Worm (Caenorhabditis elegans) whole organism, L4 larva: ENCODE measurements around the gene F48E8.2.

Experiments used
- F10B5.3 ChIP-seq: sonication (generic microtip); optimal IDR thresholded peaks from 2 replicates; lab custom pipeline; 2016; ENCODE audit warnings: mild to moderate bottlenecking, missing genetic modification characterization, missing compliant biosample characterization
- T20F7.1 ChIP-seq: fragments of 200-800 bp; sonication (Bioruptor generic); optimal IDR thresholded peaks from 2 replicates; lab custom pipeline; 2018; ENCODE audit warnings: mild to moderate bottlenecking, missing genetic modification characterization, missing compliant biosample characterization
- ZK546.5 ChIP-seq, 2 experiments: sonication (generic microtip); optimal IDR thresholded peaks; 2 replicates each; lab custom pipeline; 2017; ENCODE audit warnings: missing biosample characterization in 2 of 2, missing genetic modification characterization in 2 of 2
- arid-1 ChIP-seq: fragments of 200-800 bp; sonication (Bioruptor generic); conservative IDR thresholded peaks from 2 replicates; pipeline ENCODE4 v1.3.6; 2022; ENCODE audit warnings: missing genetic modification reagents, missing genetic modification characterization, missing compliant biosample characterization
- cey-2 ChIP-seq: sonication (generic microtip); optimal IDR thresholded peaks from 3 replicates; lab custom pipeline; 2017; ENCODE audit warnings: missing genetic modification characterization, mild to moderate bottlenecking, missing compliant biosample characterization, antibody characterized with exemption, borderline replicate concordance; ENCODE audit not compliant: insufficient read depth
- daf-16 ChIP-seq, 3 experiments: sonication (generic microtip); optimal IDR thresholded peaks; 2 replicates each; lab custom pipeline; 2016 to 2017; ENCODE audit warnings: missing genetic modification characterization in 3 of 3, missing genetic modification reagents in 3 of 3, mild to moderate bottlenecking in 2 of 3, missing compliant biosample characterization in 2 of 3, missing biosample characterization in 1 of 3, moderate library complexity in 1 of 3
- daf-19 ChIP-seq: fragments of 200-800 bp; sonication (Bioruptor generic); conservative IDR thresholded peaks from 2 replicates; pipeline ENCODE4 v1.3.6; 2022; ENCODE audit warnings: missing genetic modification characterization, missing compliant biosample characterization
- dmd-6 ChIP-seq: fragments of 200-800 bp; sonication (Bioruptor generic); IDR thresholded peaks from 2 replicates; pipeline ENCODE4 v1.3.6; 2022; ENCODE audit warnings: missing genetic modification reagents, missing genetic modification characterization, missing compliant biosample characterization
- dpl-1 ChIP-seq: fragments of 150-350 bp; optimal IDR thresholded peaks from 2 replicates; lab custom pipeline; 2014; ENCODE audit warnings: missing biosample characterization, missing genetic modification reagents, missing genetic modification characterization
- duxl-1 ChIP-seq: sonication (generic microtip); optimal IDR thresholded peaks from 2 replicates; lab custom pipeline; 2016; ENCODE audit warnings: mild to moderate bottlenecking, missing genetic modification characterization, moderate library complexity, missing compliant biosample characterization; ENCODE audit not compliant: poor library complexity
- egl-43 ChIP-seq: fragments of 200-800 bp; sonication (Bioruptor generic); IDR thresholded peaks from 2 replicates; pipeline ENCODE4 v1.3.6; 2022; ENCODE audit warnings: missing genetic modification reagents, missing genetic modification characterization, missing compliant biosample characterization
- gei-8 ChIP-seq: fragments of 200-800 bp; sonication (Bioruptor generic); optimal IDR thresholded peaks from 2 replicates; lab custom pipeline; 2018; ENCODE audit warnings: mild to moderate bottlenecking, missing genetic modification characterization, missing compliant biosample characterization
- jun-1 ChIP-seq: fragments of 150-350 bp; optimal IDR thresholded peaks from 2 replicates; lab custom pipeline; 2014; ENCODE audit warnings: missing biosample characterization, missing genetic modification reagents, missing genetic modification characterization
- lsy-2 ChIP-seq, 2 experiments: fragments of 150-350 bp in 1 of 2; sonication (generic microtip) in 1 of 2; optimal IDR thresholded peaks; 2 replicates each; lab custom pipeline; 2014 to 2017; ENCODE audit warnings: missing biosample characterization in 2 of 2, missing genetic modification characterization in 2 of 2
- madf-5 ChIP-seq, 2 experiments: fragments of 200-800 bp; sonication (Bioruptor generic); IDR thresholded peaks; 2 replicates each; pipeline ENCODE4 v1.3.6; 2022; ENCODE audit warnings: missing compliant biosample characterization in 2 of 2, missing genetic modification characterization in 2 of 2
- mdl-1 ChIP-seq, 2 experiments: fragments of 150-350 bp in 1 of 2; sonication (generic microtip) in 1 of 2; optimal IDR thresholded peaks; 2 replicates each; lab custom pipeline; 2014 to 2017; ENCODE audit warnings: missing biosample characterization in 2 of 2, missing genetic modification characterization in 2 of 2
- mdt-29 ChIP-seq: fragments of 200-800 bp; sonication (Bioruptor generic); IDR thresholded peaks from 2 replicates; pipeline ENCODE4 v1.3.6; 2022; ENCODE audit warnings: missing genetic modification reagents, missing genetic modification characterization, missing compliant biosample characterization
- mxl-2 ChIP-seq: fragments of 200-800 bp; sonication (Bioruptor generic); conservative IDR thresholded peaks from 2 replicates; pipeline ENCODE4 v1.3.6; 2022; ENCODE audit warnings: missing genetic modification reagents, missing genetic modification characterization, missing compliant biosample characterization
- nhr-102 ChIP-seq: sonication (generic microtip); optimal IDR thresholded peaks from 2 replicates; lab custom pipeline; 2016; ENCODE audit warnings: mild to moderate bottlenecking, missing genetic modification characterization, moderate library complexity, missing compliant biosample characterization
- nhr-11 ChIP-seq: fragments of 150-350 bp; optimal IDR thresholded peaks from 2 replicates; lab custom pipeline; 2014; ENCODE audit warnings: missing biosample characterization, missing genetic modification characterization
- nhr-48 ChIP-seq: sonication (generic microtip); optimal IDR thresholded peaks from 2 replicates; lab custom pipeline; 2016; ENCODE audit warnings: mild to moderate bottlenecking, missing genetic modification characterization, missing compliant biosample characterization
- nhr-6 ChIP-seq: fragments of 150-350 bp; optimal IDR thresholded peaks from 2 replicates; lab custom pipeline; 2014; ENCODE audit warnings: missing biosample characterization, missing genetic modification characterization
- nhr-77 ChIP-seq: fragments of 150-350 bp; optimal IDR thresholded peaks from 2 replicates; lab custom pipeline; 2014; ENCODE audit warnings: missing biosample characterization, missing genetic modification characterization
- pha-4 ChIP-seq, 2 experiments: fragments of 150-350 bp in 1 of 2; fragments of 200-800 bp in 1 of 2; sonication (Bioruptor generic) in 1 of 2; IDR thresholded peaks in 1 of 2; optimal IDR thresholded peaks in 1 of 2; 2 replicates each; pipeline versions ENCODE4 v1.3.6 to Lab custom; 2014 to 2022; ENCODE audit warnings: missing genetic modification characterization in 2 of 2, missing genetic modification reagents in 2 of 2, missing biosample characterization in 1 of 2, missing compliant biosample characterization in 1 of 2
- php-3 ChIP-seq: fragments of 200-800 bp; sonication (Bioruptor generic); IDR thresholded peaks from 2 replicates; pipeline ENCODE4 v1.3.6; 2022; ENCODE audit warnings: missing genetic modification reagents, missing genetic modification characterization, missing compliant biosample characterization
- rbr-2 ChIP-seq: sonication (generic microtip); optimal IDR thresholded peaks from 2 replicates; lab custom pipeline; 2016; ENCODE audit warnings: missing genotype, missing genetic modification characterization, missing compliant biosample characterization
- saeg-2 ChIP-seq: fragments of 200-800 bp; sonication (Bioruptor generic); IDR thresholded peaks from 2 replicates; pipeline ENCODE4 v1.3.6; 2022; ENCODE audit warnings: missing genetic modification reagents, missing genetic modification characterization, missing compliant biosample characterization
- sdz-12 ChIP-seq: fragments of 200-800 bp; sonication (Bioruptor generic); optimal IDR thresholded peaks from 2 replicates; lab custom pipeline; 2018; ENCODE audit warnings: mild to moderate bottlenecking, missing genetic modification characterization, missing compliant biosample characterization
- set-16 ChIP-seq: fragments of 200-800 bp; sonication (Bioruptor generic); IDR thresholded peaks from 2 replicates; pipeline ENCODE4 v1.3.6; 2022; ENCODE audit warnings: missing genetic modification reagents, missing genetic modification characterization, missing compliant biosample characterization
- snpc-1.2 ChIP-seq: fragments of 200-800 bp; sonication (Bioruptor generic); IDR thresholded peaks from 2 replicates; pipeline ENCODE4 v1.3.6; 2022; ENCODE audit warnings: missing genetic modification reagents, missing genetic modification characterization, missing compliant biosample characterization
- spr-3 ChIP-seq: fragments of 200-800 bp; sonication (Bioruptor generic); optimal IDR thresholded peaks from 2 replicates; lab custom pipeline; 2018; ENCODE audit warnings: mild to moderate bottlenecking, missing genetic modification characterization, missing compliant biosample characterization
- tra-1 ChIP-seq: fragments of 200-800 bp; sonication (Bioruptor generic); IDR thresholded peaks from 2 replicates; pipeline ENCODE4 v1.3.6; 2022; ENCODE audit warnings: missing genetic modification reagents, missing genetic modification characterization, missing compliant biosample characterization
- unc-130 ChIP-seq: sonication (generic microtip); optimal IDR thresholded peaks from 2 replicates; lab custom pipeline; 2016; ENCODE audit warnings: missing genetic modification reagents, missing genetic modification characterization, missing compliant biosample characterization
- unc-62 ChIP-seq, 3 experiments: fragments of 150-350 bp in 1 of 3; sonication (generic microtip); optimal IDR thresholded peaks in 2 of 3; peaks in 1 of 3; 1 replicate in 1 of 3; 2 replicates in 2 of 3; lab custom pipeline; 2014 to 2017; ENCODE audit warnings: missing biosample characterization in 3 of 3, missing genetic modification characterization in 3 of 3, missing genetic modification reagents in 3 of 3, missing genotype in 1 of 3
- vab-7 ChIP-seq: fragments of 200-800 bp; sonication (Bioruptor generic); IDR thresholded peaks from 2 replicates; pipeline ENCODE4 v1.3.6; 2022; ENCODE audit warnings: missing genetic modification reagents, missing genetic modification characterization, missing compliant biosample characterization
- zfp-2 ChIP-seq: sonication (generic microtip); optimal IDR thresholded peaks from 2 replicates; lab custom pipeline; 2016; ENCODE audit warnings: mild to moderate bottlenecking, missing genetic modification characterization, missing compliant biosample characterization
- zip-11 ChIP-seq: fragments of 200-800 bp; sonication (Bioruptor generic); IDR thresholded peaks from 2 replicates; pipeline ENCODE4 v1.3.6; 2022; ENCODE audit warnings: missing genetic modification characterization, missing compliant biosample characterization

The F48E8.2 gene

ce11 chrIII:5504164-5504563, 40.0 kb downstream of the F48E8.2 start (continued):
- TF ChIP-seq mxl-2 (GFP tag; lab: Robert Waterston, UW) (no peak), cey-2 (no peak), dpl-1 (GFP tag; lab: Kevin White, UChicago) (peak; percentile 44), nhr-6 (peak; percentile 35), snpc-1.2 (no peak), ZK546.5 (tag; optimal IDR thresholded peaks at IDR 0.05; lab: Kevin White, UChicago) (no peak), mdl-1 (tag; optimal IDR thresholded peaks at IDR 0.05; lab: Kevin White, UChicago) (peak in 1 of 2 experiments; percentile 41), saeg-2 (GFP tag; lab: Robert Waterston, UW) (no peak), nhr-102 (tag; lab: Kevin White, UChicago) (no peak), nhr-11 (no peak), dmd-6 (GFP tag; lab: Robert Waterston, UW) (peak; percentile 13; the same call in 1 of the 2 replicates), F10B5.3 (tag; lab: Kevin White, UChicago) (no peak), zip-11 (GFP tag; lab: Robert Waterston, UW) (no peak), nhr-77 (tag; lab: Kevin White, UChicago) (no peak), unc-130 (no peak), madf-5 (GFP tag; IDR thresholded peaks at IDR 0.05; lab: Robert Waterston, UW) (no peak), vab-7 (no peak), tra-1 (no peak), zfp-2 (no peak), egl-43 (GFP tag; lab: Robert Waterston, UW) (no peak), lsy-2 (tag; optimal IDR thresholded peaks at IDR 0.05; lab: Kevin White, UChicago) (peak in 1 of 2 experiments; percentile 75), jun-1 (tag; lab: Kevin White, UChicago) (no peak), mdt-29 (GFP tag; lab: Robert Waterston, UW) (no peak), T20F7.1 (GFP tag; lab: Kevin White, UChicago) (peak; percentile 19), nhr-48 (tag; lab: Kevin White, UChicago) (no peak), arid-1 (no peak)

DNA sequence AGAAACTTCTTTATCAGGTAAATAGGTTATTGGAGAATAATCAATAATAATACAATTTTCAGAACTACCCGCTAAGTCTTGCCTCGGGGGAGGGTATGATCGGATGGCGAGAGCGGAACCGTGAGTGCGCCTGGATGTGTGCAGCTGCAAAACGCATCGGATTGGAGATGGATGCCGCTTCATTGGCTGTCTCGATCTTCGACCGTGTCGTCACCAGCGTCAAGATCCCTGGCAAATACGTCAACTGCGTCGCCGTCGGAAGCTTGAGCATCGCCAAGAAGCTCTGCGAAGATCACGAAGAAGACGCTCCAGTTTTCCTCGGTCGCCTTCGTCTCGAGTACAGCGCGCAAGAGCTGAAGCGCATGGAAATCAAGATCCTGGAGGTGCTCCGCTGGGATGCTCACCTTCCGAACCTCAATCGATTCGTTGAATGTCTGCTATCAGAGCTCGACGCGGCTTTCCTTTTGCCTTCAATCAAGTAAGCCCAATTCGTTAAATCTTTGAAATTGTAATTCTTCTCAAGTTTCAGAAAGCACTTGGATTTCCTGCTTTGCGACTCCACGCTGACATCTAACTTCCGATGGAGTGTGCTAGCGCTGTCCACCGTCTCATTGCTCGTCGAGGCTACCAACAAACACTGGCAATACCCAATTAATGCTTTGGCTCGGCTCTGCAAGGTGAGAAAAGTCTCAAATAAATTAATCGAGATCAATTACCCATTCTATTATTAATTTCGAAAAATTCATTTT, 40.7 kb downstream of the F48E8.2 start:
- TF ChIP-seq set-16 (peak; percentile 89), duxl-1 (tag; lab: Kevin White, UChicago) (peak; percentile 24), gei-8 (GFP tag; lab: Kevin White, UChicago) (no peak), lsy-2 (tag; optimal IDR thresholded peaks at IDR 0.05; lab: Kevin White, UChicago) (no peak), daf-19 (peak; percentile 41; the same call in 1 of the 2 replicates), egl-43 (GFP tag; lab: Robert Waterston, UW) (0 out of 2 replicates have a peak, but pooled peaks have one; percentile 17), sdz-12 (GFP tag; lab: Kevin White, UChicago) (no peak), unc-62 (GFP tag; optimal IDR thresholded peaks at IDR 0.05 in 1 of 2; lab: Kevin White, UChicago) (peak in 1 of 2 experiments; percentile 88), unc-62 (tag; optimal IDR thresholded peaks at IDR 0.05; lab: Kevin White, UChicago) (no peak), php-3 (peak; percentile 19; the same call in 1 of the 2 replicates), spr-3 (GFP tag; lab: Kevin White, UChicago) (no peak), pha-4 (GFP tag; IDR thresholded peaks at IDR 0.05; lab: Robert Waterston, UW) (0 out of 2 replicates have a peak, but pooled peaks have one; percentile 6), pha-4 (tag; optimal IDR thresholded peaks at IDR 0.05; lab: Kevin White, UChicago) (no peak), rbr-2 (tag; lab: Kevin White, UChicago) (no peak), daf-16 (GFP tag; optimal IDR thresholded peaks at IDR 0.05; lab: Kevin White, UChicago) (no peak), daf-16 (tag; optimal IDR thresholded peaks at IDR 0.05; lab: Kevin White, UChicago) (peak; percentile 9)
